Fruit fly (Drosophila melanogaster) whole organism, embryonic: ENCODE data around the gene CG5521.
A peak's percentile ranks its signal among the peaks of the same experiment; 100 is the strongest.

ENCODE experiments used
- CG10147 ChIP-seq: fragments of 200-800 bp; sonication (Bioruptor generic); optimal IDR thresholded peaks from 2 replicates; lab custom pipeline; 2019; ENCODE audit warnings: missing biosample characterization, mild to moderate bottlenecking, missing genetic modification characterization, moderate library complexity
- CG10267 ChIP-seq: fragments of 200-800 bp; sonication (Bioruptor generic); optimal IDR thresholded peaks from 2 replicates; lab custom pipeline; 2018; ENCODE audit warnings: missing biosample characterization, mild to moderate bottlenecking, missing genetic modification characterization, moderate library complexity
- CG14050 ChIP-seq: fragments of 200-800 bp; sonication (Bioruptor generic); IDR thresholded peaks from 3 replicates; pipeline ENCODE4 v1.3.6; 2022; ENCODE audit warnings: missing biosample characterization, missing genetic modification characterization
- CG18262 ChIP-seq: fragments of 200-800 bp; optimal IDR thresholded peaks from 3 replicates; lab custom pipeline; 2019; ENCODE audit warnings: missing biosample characterization, mild to moderate bottlenecking, missing genetic modification characterization, moderate library complexity
- CG2875 ChIP-seq: fragments of 200-800 bp; sonication (Bioruptor generic); optimal IDR thresholded peaks from 2 replicates; lab custom pipeline; 2017; ENCODE audit warnings: missing biosample characterization, mild to moderate bottlenecking, missing genetic modification characterization, missing genetic modification reagents
- CG30403 ChIP-seq: fragments of 200-800 bp; sonication (Bioruptor generic); optimal IDR thresholded peaks from 3 replicates; lab custom pipeline; 2016; ENCODE audit warnings: missing biosample characterization, missing genetic modification characterization
- CG3281 ChIP-seq: fragments of 200-800 bp; sonication (Bioruptor generic); optimal IDR thresholded peaks from 3 replicates; lab custom pipeline; 2017; ENCODE audit warnings: missing biosample characterization, mild to moderate bottlenecking, missing genetic modification characterization
- CG42726 ChIP-seq: fragments of 200-800 bp; sonication (Bioruptor generic); IDR thresholded peaks from 2 replicates; pipeline ENCODE4 v1.3.6; 2022; ENCODE audit warnings: missing biosample characterization, missing genetic modification characterization; ENCODE audit not compliant: partially characterized antibody
- CG5180 ChIP-seq: fragments of 200-800 bp; sonication (Bioruptor generic); optimal IDR thresholded peaks from 3 replicates; lab custom pipeline; 2017; ENCODE audit warnings: missing biosample characterization, missing genetic modification characterization, mild to moderate bottlenecking, moderate library complexity, missing genetic modification reagents
- CG5245 ChIP-seq: fragments of 200-800 bp; sonication (Bioruptor generic); optimal IDR thresholded peaks from 3 replicates; lab custom pipeline; 2016; ENCODE audit warnings: missing biosample characterization, missing genetic modification characterization
- CG6791 ChIP-seq: fragments of 200-800 bp; sonication (Bioruptor generic); IDR thresholded peaks from 3 replicates; pipeline ENCODE4 v1.3.6; 2022; ENCODE audit warnings: missing biosample characterization, missing genetic modification characterization; ENCODE audit not compliant: partially characterized antibody
- CG7271 ChIP-seq: fragments of 200-800 bp; sonication (Bioruptor generic); optimal IDR thresholded peaks from 2 replicates; lab custom pipeline; 2018; ENCODE audit warnings: missing biosample characterization, mild to moderate bottlenecking, missing genetic modification characterization, moderate library complexity
- CG8089 ChIP-seq: fragments of 200-800 bp; sonication (Bioruptor generic); optimal IDR thresholded peaks from 3 replicates; lab custom pipeline; 2016; ENCODE audit warnings: missing biosample characterization, missing genetic modification characterization
- CG8944 ChIP-seq: fragments of 200-800 bp; sonication (Bioruptor generic); optimal IDR thresholded peaks from 3 replicates; lab custom pipeline; 2016; ENCODE audit warnings: missing biosample characterization, missing genetic modification characterization
- CG9817 ChIP-seq: fragments of 200-800 bp; sonication (Bioruptor generic); optimal IDR thresholded peaks from 2 replicates; lab custom pipeline; 2018; ENCODE audit warnings: missing biosample characterization, mild to moderate bottlenecking, missing genetic modification characterization, moderate library complexity
- D19B ChIP-seq: fragments of 200-800 bp; sonication (Bioruptor generic); optimal IDR thresholded peaks from 2 replicates; lab custom pipeline; 2017; ENCODE audit warnings: missing biosample characterization, mild to moderate bottlenecking, missing genetic modification characterization
- Dip3 ChIP-seq: fragments of 200-800 bp; sonication (Bioruptor generic); optimal IDR thresholded peaks from 3 replicates; lab custom pipeline; 2016; ENCODE audit warnings: missing biosample characterization, missing genetic modification characterization
- E2f2 ChIP-seq: fragments of 200-800 bp; sonication (Bioruptor generic); IDR thresholded peaks from 2 replicates; pipeline ENCODE4 v1.3.6; 2022; ENCODE audit warnings: missing biosample characterization, missing genetic modification characterization
- GATAe ChIP-seq: fragments of 200-800 bp; sonication (Bioruptor generic); conservative IDR thresholded peaks from 2 replicates; pipeline ENCODE4 v1.3.6; 2022; ENCODE audit warnings: missing biosample characterization, missing genetic modification characterization
- Gug ChIP-seq: fragments of 200-800 bp; sonication (Bioruptor generic); IDR thresholded peaks from 4 replicates; pipeline ENCODE4 v1.3.6; 2022; ENCODE audit warnings: missing biosample characterization, missing genetic modification characterization
- H15 ChIP-seq: fragments of 200-800 bp; sonication (Bioruptor generic); IDR thresholded peaks from 3 replicates; pipeline ENCODE4 v1.3.6; 2022; ENCODE audit warnings: missing biosample characterization, missing genetic modification characterization
- HLHmδ ChIP-seq: fragments of 200-800 bp; sonication (Bioruptor generic); optimal IDR thresholded peaks from 2 replicates; lab custom pipeline; 2018; ENCODE audit warnings: missing biosample characterization, mild to moderate bottlenecking, missing genetic modification characterization, moderate library complexity
- Hr51 ChIP-seq, 2 experiments: fragments of 200-800 bp; sonication (Bioruptor generic); optimal IDR thresholded peaks; 2 replicates in 1 of 2; 3 replicates in 1 of 2; lab custom pipeline; 2016 to 2018; ENCODE audit warnings: missing biosample characterization in 2 of 2, missing genetic modification characterization in 2 of 2, mild to moderate bottlenecking in 1 of 2, moderate library complexity in 1 of 2
- Kr ChIP-seq: fragments of 200-800 bp; sonication (Bioruptor generic); optimal IDR thresholded peaks from 2 replicates; lab custom pipeline; 2017; ENCODE audit warnings: missing biosample characterization, mild to moderate bottlenecking, missing genetic modification characterization
- MESR4 ChIP-seq: fragments of 200-800 bp; sonication (Bioruptor generic); optimal IDR thresholded peaks from 2 replicates; lab custom pipeline; 2018; ENCODE audit warnings: missing biosample characterization, mild to moderate bottlenecking, missing genetic modification characterization, moderate library complexity
- MTF-1 ChIP-seq: fragments of 200-800 bp; sonication (Bioruptor generic); optimal IDR thresholded peaks from 2 replicates; lab custom pipeline; 2018; ENCODE audit warnings: missing biosample characterization, mild to moderate bottlenecking, missing genetic modification characterization, borderline replicate concordance
- Nf-YA ChIP-seq: fragments of 200-800 bp; sonication (Bioruptor generic); IDR thresholded peaks from 2 replicates; pipeline ENCODE4 v1.3.6; 2022; ENCODE audit warnings: missing biosample characterization, missing genetic modification characterization
- Opbp ChIP-seq: fragments of 200-800 bp; sonication (Bioruptor generic); IDR thresholded peaks from 3 replicates; pipeline ENCODE4 v1.3.6; 2022; ENCODE audit warnings: missing biosample characterization, missing genetic modification characterization; ENCODE audit not compliant: partially characterized antibody
- PHDP ChIP-seq: fragments of 200-800 bp; sonication (Bioruptor generic); optimal IDR thresholded peaks from 3 replicates; lab custom pipeline; 2018; ENCODE audit warnings: missing biosample characterization, mild to moderate bottlenecking, missing genetic modification characterization, moderate library complexity
- Sox100B ChIP-seq: fragments of 200-800 bp; sonication (Bioruptor generic); optimal IDR thresholded peaks from 3 replicates; lab custom pipeline; 2018; ENCODE audit warnings: missing biosample characterization, mild to moderate bottlenecking, missing genetic modification characterization
- Ssrp ChIP-seq: fragments of 200-800 bp; sonication (Bioruptor generic); optimal IDR thresholded peaks from 2 replicates; lab custom pipeline; 2018; ENCODE audit warnings: missing biosample characterization, mild to moderate bottlenecking, missing genetic modification characterization, moderate library complexity
- Taf1 ChIP-seq: fragments of 200-800 bp; sonication (Bioruptor generic); IDR thresholded peaks from 2 replicates; pipeline ENCODE4 v1.3.6; 2022; ENCODE audit warnings: missing biosample characterization, missing genetic modification characterization
- bigmax ChIP-seq: fragments of 200-800 bp; sonication (Bioruptor generic); optimal IDR thresholded peaks from 2 replicates; lab custom pipeline; 2018; ENCODE audit warnings: missing biosample characterization, mild to moderate bottlenecking, missing genetic modification characterization
- crc ChIP-seq: fragments of 200-800 bp; sonication (Bioruptor generic); optimal IDR thresholded peaks from 2 replicates; lab custom pipeline; 2016; ENCODE audit warnings: missing biosample characterization, missing genetic modification characterization
- ems ChIP-seq: fragments of 200-800 bp; sonication (Bioruptor generic); optimal IDR thresholded peaks from 3 replicates; lab custom pipeline; 2016; ENCODE audit warnings: missing biosample characterization, missing genetic modification characterization
- exex ChIP-seq: fragments of 200-800 bp; sonication (Bioruptor generic); optimal IDR thresholded peaks from 4 replicates; lab custom pipeline; 2018; ENCODE audit warnings: missing biosample characterization, mild to moderate bottlenecking, missing genetic modification characterization, moderate library complexity
- her ChIP-seq: fragments of 200-800 bp; sonication (Bioruptor generic); optimal IDR thresholded peaks from 2 replicates; lab custom pipeline; 2016; ENCODE audit warnings: missing biosample characterization, missing genetic modification characterization
- kay ChIP-seq: fragments of 200-800 bp; sonication (Bioruptor generic); optimal IDR thresholded peaks from 2 replicates; lab custom pipeline; 2016; ENCODE audit warnings: missing biosample characterization, missing genetic modification characterization
- maf-S ChIP-seq: fragments of 200-800 bp; sonication (Bioruptor generic); optimal IDR thresholded peaks from 2 replicates; lab custom pipeline; 2016; ENCODE audit warnings: missing biosample characterization, missing genetic modification characterization
- nmo ChIP-seq: fragments of 200-800 bp; sonication (Bioruptor generic); optimal IDR thresholded peaks from 2 replicates; lab custom pipeline; 2018; ENCODE audit warnings: missing biosample characterization, mild to moderate bottlenecking, missing genetic modification characterization, moderate library complexity
- pan ChIP-seq, 4 experiments: fragments of >200 bp in 3 of 4; fragments of 200-800 bp in 1 of 4; sonication (Bioruptor generic) in 1 of 4; optimal IDR thresholded peaks in 3 of 4; IDR thresholded peaks in 1 of 4; 2 replicates each; pipeline versions ENCODE4 v1.3.6 to Lab custom; 2017 to 2022; ENCODE audit warnings: missing biosample characterization in 2 of 4, missing genetic modification characterization in 2 of 4, mixed read lengths in 1 of 4
- pita ChIP-seq: fragments of 200-800 bp; sonication (Bioruptor generic); optimal IDR thresholded peaks from 2 replicates; lab custom pipeline; 2017; ENCODE audit warnings: missing biosample characterization, mild to moderate bottlenecking, missing genetic modification characterization
- pros ChIP-seq: fragments of 200-800 bp; sonication (Bioruptor generic); optimal IDR thresholded peaks from 3 replicates; lab custom pipeline; 2019; ENCODE audit warnings: missing biosample characterization, mild to moderate bottlenecking, missing genetic modification characterization, moderate library complexity
- ranshi ChIP-seq: fragments of 200-800 bp; sonication (Bioruptor generic); IDR thresholded peaks from 2 replicates; pipeline ENCODE4 v1.3.6; 2022; ENCODE audit warnings: missing biosample characterization, missing genetic modification characterization
- scrt ChIP-seq: fragments of 200-800 bp; sonication (Bioruptor generic); optimal IDR thresholded peaks from 2 replicates; lab custom pipeline; 2018; ENCODE audit warnings: missing biosample characterization, mild to moderate bottlenecking, missing genetic modification characterization, moderate library complexity
- sens-2 ChIP-seq: fragments of 200-800 bp; sonication (Bioruptor generic); IDR thresholded peaks from 2 replicates; pipeline ENCODE4 v1.3.6; 2022; ENCODE audit warnings: missing biosample characterization, missing genetic modification characterization
- sug ChIP-seq: fragments of 200-800 bp; optimal IDR thresholded peaks from 2 replicates; lab custom pipeline; 2019; ENCODE audit warnings: missing biosample characterization, mild to moderate bottlenecking, missing genetic modification characterization, moderate library complexity
- toy ChIP-seq: fragments of 200-800 bp; sonication (Bioruptor generic); IDR thresholded peaks from 2 replicates; pipeline ENCODE4 v1.3.6; 2022; ENCODE audit warnings: missing biosample characterization, missing genetic modification characterization

CG5521 gene

dm6 chr3R:26968823-26969638 lies 2.3 kb downstream of the CG5521 start (continued):
- TF ChIP-seq MESR4 (GFP tag; lab: Kevin White, UChicago): no peak
- TF ChIP-seq CG8944 (GFP tag; lab: Kevin White, UChicago): no peak
- TF ChIP-seq Taf1 (GFP tag; lab: Robert Waterston, UW): no peak
- TF ChIP-seq crc (GFP tag; lab: Kevin White, UChicago): no peak
- TF ChIP-seq pros (GFP tag; lab: Kevin White, UChicago): no peak
- no peak for TF ChIP-seq CG42726
- TF ChIP-seq exex (tag; lab: Kevin White, UChicago): peak; percentile 87
- no peak for TF ChIP-seq CG2875 (GFP tag; lab: Kevin White, UChicago)
- TF ChIP-seq kay (GFP tag; lab: Kevin White, UChicago): peak; percentile 20
- TF ChIP-seq HLHmδ (GFP tag; lab: Kevin White, UChicago): no peak
- TF ChIP-seq CG8089 (GFP tag; lab: Kevin White, UChicago): no peak
- no peak for TF ChIP-seq ranshi (GFP tag; lab: Robert Waterston, UW)
- TF ChIP-seq PHDP (tag; lab: Kevin White, UChicago): peak; percentile 47
- no peak for TF ChIP-seq pan (optimal IDR thresholded peaks at IDR 0.05; lab: Kevin White, UChicago)
- TF ChIP-seq pan (GFP tag; optimal IDR thresholded peaks at IDR 0.05 in 1 of 2, IDR thresholded peaks at IDR 0.05 in 1 of 2): peak in 1 of 2 experiments; percentile 40
- TF ChIP-seq Hr51 (GFP tag; optimal IDR thresholded peaks at IDR 0.05; lab: Kevin White, UChicago): peak in 1 of 2 experiments; percentile 61
- TF ChIP-seq CG5180 (GFP tag; lab: Kevin White, UChicago): no peak
- no peak for TF ChIP-seq scrt (GFP tag; lab: Kevin White, UChicago)
- no peak for TF ChIP-seq CG10267 (tag; lab: Kevin White, UChicago)
- no peak for TF ChIP-seq Opbp (GFP tag; lab: Robert Waterston, UW)
- no peak for TF ChIP-seq H15 (GFP tag; lab: Robert Waterston, UW)
- TF ChIP-seq pita (GFP tag; lab: Kevin White, UChicago): no peak
- TF ChIP-seq CG9817 (tag; lab: Kevin White, UChicago): no peak
- TF ChIP-seq sens-2 (GFP tag; lab: Robert Waterston, UW): no peak
- no peak for TF ChIP-seq MTF-1 (GFP tag; lab: Kevin White, UChicago)
- TF ChIP-seq Gug (GFP tag; lab: Robert Waterston, UW): no peak
- no peak for TF ChIP-seq CG7271 (tag; lab: Kevin White, UChicago)
- TF ChIP-seq CG3281 (GFP tag; lab: Kevin White, UChicago): no peak
- TF ChIP-seq sug: peak; percentile 91
- TF ChIP-seq CG14050 (GFP tag; lab: Robert Waterston, UW): no peak
- peak; percentile 24 for TF ChIP-seq CG30403 (GFP tag; lab: Kevin White, UChicago)
- no peak for TF ChIP-seq toy (GFP tag; lab: Robert Waterston, UW)
- peak; percentile 23 for TF ChIP-seq nmo
- TF ChIP-seq CG18262: peak; percentile 37
- TF ChIP-seq maf-S: no peak
- TF ChIP-seq Nf-YA: no peak
- TF ChIP-seq CG5245 (GFP tag; lab: Kevin White, UChicago): no peak
- no peak for TF ChIP-seq ems (GFP tag; lab: Kevin White, UChicago)
- no peak for TF ChIP-seq D19B (GFP tag; lab: Kevin White, UChicago)
- no peak; the same call in 1 of the 2 replicates for TF ChIP-seq GATAe (GFP tag; lab: Robert Waterston, UW)
- TF ChIP-seq E2f2 (GFP tag; lab: Robert Waterston, UW): 0 out of 2 replicates have a peak, but pooled peaks have one; percentile 16
- TF ChIP-seq bigmax: no peak
- TF ChIP-seq Dip3: no peak
- TF ChIP-seq CG10147: peak; percentile 13
- peak; percentile 10 for TF ChIP-seq Sox100B (GFP tag; lab: Kevin White, UChicago)
- TF ChIP-seq her (GFP tag; lab: Kevin White, UChicago): no peak
- peak; percentile 48 for TF ChIP-seq Ssrp
- no peak for TF ChIP-seq Kr (GFP tag; lab: Kevin White, UChicago)
- no peak for TF ChIP-seq CG6791 (GFP tag; lab: Robert Waterston, UW)
